Fruit fly (Drosophila melanogaster) whole organism, prepupa: ENCODE data around the gene HINT1.

Experiments used
- Blimp-1 ChIP-seq: fragments of 200-800 bp; sonication (Bioruptor generic); optimal IDR thresholded peaks from 3 replicates; lab custom pipeline; 2017; ENCODE audit warnings: missing biosample characterization, missing genetic modification characterization, mild to moderate bottlenecking, moderate library complexity, missing genetic modification reagents
- CG10669 ChIP-seq: fragments of 200-800 bp; sonication (Bioruptor generic); optimal IDR thresholded peaks from 3 replicates; lab custom pipeline; 2018; ENCODE audit warnings: missing biosample characterization, mild to moderate bottlenecking, missing genetic modification characterization, moderate library complexity
- CG11294 ChIP-seq: fragments of 200-800 bp; sonication (Bioruptor generic); IDR thresholded peaks from 2 replicates; pipeline ENCODE4 v1.3.6; 2022; ENCODE audit warnings: missing biosample characterization, missing genetic modification characterization
- CG11762 ChIP-seq: fragments of 200-800 bp; sonication (Bioruptor generic); optimal IDR thresholded peaks from 3 replicates; lab custom pipeline; 2016; ENCODE audit warnings: missing biosample characterization, missing genetic modification characterization; ENCODE audit not compliant: insufficient read depth
- CG11902 ChIP-seq: fragments of 200-800 bp; sonication (Bioruptor generic); optimal IDR thresholded peaks from 3 replicates; lab custom pipeline; 2016; ENCODE audit warnings: missing biosample characterization, missing genetic modification characterization
- CG1621 ChIP-seq: fragments of 200-800 bp; sonication (Bioruptor generic); optimal IDR thresholded peaks from 3 replicates; lab custom pipeline; 2018; ENCODE audit warnings: missing biosample characterization, mild to moderate bottlenecking, missing genetic modification characterization
- CG16779 ChIP-seq: fragments of 200-800 bp; sonication (Bioruptor generic); optimal IDR thresholded peaks from 3 replicates; lab custom pipeline; 2017; ENCODE audit warnings: missing biosample characterization, mild to moderate bottlenecking, missing genetic modification characterization
- CG32006 ChIP-seq: fragments of 200-800 bp; sonication (Bioruptor generic); optimal IDR thresholded peaks from 3 replicates; lab custom pipeline; 2017; ENCODE audit warnings: missing biosample characterization, mild to moderate bottlenecking, missing genetic modification characterization
- CG34406 ChIP-seq: fragments of 200-800 bp; sonication (Bioruptor generic); optimal IDR thresholded peaks from 3 replicates; lab custom pipeline; 2016; ENCODE audit warnings: missing biosample characterization, missing genetic modification characterization
- CG4318 ChIP-seq: fragments of 200-800 bp; sonication (Bioruptor generic); optimal IDR thresholded peaks from 3 replicates; lab custom pipeline; 2017; ENCODE audit warnings: missing biosample characterization, mild to moderate bottlenecking, missing genetic modification characterization
- CG6276 ChIP-seq: fragments of 200-800 bp; sonication (Bioruptor generic); optimal IDR thresholded peaks from 2 replicates; lab custom pipeline; 2017; ENCODE audit warnings: missing biosample characterization, mild to moderate bottlenecking, missing genetic modification characterization
- CG6808 ChIP-seq: fragments of 200-800 bp; sonication (Bioruptor generic); optimal IDR thresholded peaks from 3 replicates; lab custom pipeline; 2017; ENCODE audit warnings: missing biosample characterization, missing genetic modification characterization, mild to moderate bottlenecking, moderate library complexity, missing genetic modification reagents
- CG6854 ChIP-seq: fragments of 200-800 bp; sonication (Bioruptor generic); optimal IDR thresholded peaks from 2 replicates; lab custom pipeline; 2017; ENCODE audit warnings: missing biosample characterization, mild to moderate bottlenecking, missing genetic modification characterization
- CG8119 ChIP-seq: fragments of 200-800 bp; sonication (Bioruptor generic); IDR thresholded peaks from 3 replicates; pipeline ENCODE4 v1.3.6; 2022; ENCODE audit warnings: missing biosample characterization, missing genetic modification characterization
- CG8319 ChIP-seq: fragments of 200-800 bp; sonication (Bioruptor generic); optimal IDR thresholded peaks from 3 replicates; lab custom pipeline; 2016; ENCODE audit warnings: missing biosample characterization, missing genetic modification characterization
- Eip78C ChIP-seq: fragments of 200-800 bp; sonication (Bioruptor generic); peaks from one replicate; lab custom pipeline; 2016; ENCODE audit warnings: missing biosample characterization, missing genetic modification characterization
- Eip93F ChIP-seq: fragments of 200-800 bp; sonication (Bioruptor generic); optimal IDR thresholded peaks from 2 replicates; lab custom pipeline; 2016; ENCODE audit warnings: missing biosample characterization, mild to moderate bottlenecking, missing genetic modification characterization
- Ets21C ChIP-seq: fragments of 200-800 bp; sonication (Bioruptor generic); optimal IDR thresholded peaks from 3 replicates; lab custom pipeline; 2016; ENCODE audit warnings: missing biosample characterization, missing genetic modification characterization
- Ets96B ChIP-seq: fragments of 200-800 bp; optimal IDR thresholded peaks from 2 replicates; lab custom pipeline; 2019; ENCODE audit warnings: missing biosample characterization, mild to moderate bottlenecking, missing genetic modification characterization, moderate library complexity
- Gug ChIP-seq: fragments of 200-800 bp; sonication (Bioruptor generic); IDR thresholded peaks from 2 replicates; pipeline ENCODE4 v1.3.6; 2022; ENCODE audit warnings: missing biosample characterization, missing genetic modification characterization
- Hr38 ChIP-seq: sonication (Bioruptor generic); optimal IDR thresholded peaks from 2 replicates; lab custom pipeline; 2016; ENCODE audit warnings: missing biosample characterization, missing genetic modification characterization
- Hr39 ChIP-seq: fragments of 200-800 bp; sonication (Bioruptor generic); optimal IDR thresholded peaks from 2 replicates; lab custom pipeline; 2016; ENCODE audit warnings: missing biosample characterization, missing genetic modification characterization
- Hr4 ChIP-seq: fragments of 200-800 bp; sonication (Bioruptor generic); optimal IDR thresholded peaks from 3 replicates; lab custom pipeline; 2016; ENCODE audit warnings: missing biosample characterization, missing genetic modification characterization
- Met ChIP-seq: fragments of 200-800 bp; sonication (Bioruptor generic); optimal IDR thresholded peaks from 3 replicates; lab custom pipeline; 2016; ENCODE audit warnings: missing biosample characterization, missing genetic modification characterization
- Smox ChIP-seq: fragments of 200-800 bp; sonication (Bioruptor generic); optimal IDR thresholded peaks from 3 replicates; lab custom pipeline; 2016; ENCODE audit warnings: missing biosample characterization, missing genetic modification characterization
- Sox102F ChIP-seq: fragments of 200-800 bp; sonication (Bioruptor generic); optimal IDR thresholded peaks from 2 replicates; lab custom pipeline; 2016; ENCODE audit warnings: missing biosample characterization, mild to moderate bottlenecking, missing genetic modification characterization
- Sox14 ChIP-seq: fragments of 200-800 bp; sonication (Bioruptor generic); optimal IDR thresholded peaks from 3 replicates; lab custom pipeline; 2016; ENCODE audit warnings: missing biosample characterization, missing genetic modification characterization
- achi ChIP-seq: fragments of 200-800 bp; sonication (Bioruptor generic); optimal IDR thresholded peaks from 3 replicates; lab custom pipeline; 2016; ENCODE audit warnings: missing biosample characterization, missing genetic modification characterization
- acj6 ChIP-seq: fragments of 200-800 bp; sonication (Bioruptor generic); optimal IDR thresholded peaks from 3 replicates; lab custom pipeline; 2016; ENCODE audit warnings: missing biosample characterization, missing genetic modification characterization
- cyc ChIP-seq: fragments of 200-800 bp; sonication (Bioruptor generic); optimal IDR thresholded peaks from 3 replicates; lab custom pipeline; 2016; ENCODE audit warnings: missing biosample characterization, missing genetic modification characterization
- dac ChIP-seq: fragments of 200-800 bp; sonication (Bioruptor generic); optimal IDR thresholded peaks from 2 replicates; lab custom pipeline; 2017; ENCODE audit warnings: missing biosample characterization, mild to moderate bottlenecking, missing genetic modification characterization
- eg ChIP-seq: fragments of 200-800 bp; sonication (Bioruptor generic); IDR thresholded peaks from 3 replicates; pipeline ENCODE4 v1.3.6; 2022; ENCODE audit warnings: missing biosample characterization, missing genetic modification characterization
- esn ChIP-seq: fragments of 200-800 bp; sonication (Bioruptor generic); optimal IDR thresholded peaks from 2 replicates; lab custom pipeline; 2016; ENCODE audit warnings: missing biosample characterization, mild to moderate bottlenecking, missing genetic modification characterization, moderate library complexity
- fkh ChIP-seq: fragments of 200-800 bp; sonication (Bioruptor generic); optimal IDR thresholded peaks from 3 replicates; lab custom pipeline; 2017; ENCODE audit warnings: missing biosample characterization, mild to moderate bottlenecking, missing genetic modification characterization, moderate library complexity
- lz ChIP-seq: fragments of 200-800 bp; sonication (Bioruptor generic); optimal IDR thresholded peaks from 3 replicates; lab custom pipeline; 2016; ENCODE audit warnings: missing biosample characterization, missing genetic modification characterization
- net ChIP-seq: fragments of 200-800 bp; sonication (Bioruptor generic); optimal IDR thresholded peaks from 3 replicates; lab custom pipeline; 2016; ENCODE audit warnings: missing biosample characterization, missing genetic modification characterization
- salr ChIP-seq, 2 experiments: fragments of 200-800 bp; sonication (Bioruptor generic); optimal IDR thresholded peaks; 3 replicates each; lab custom pipeline; 2016 to 2018; ENCODE audit warnings: missing biosample characterization in 2 of 2, missing genetic modification characterization in 2 of 2, mild to moderate bottlenecking in 1 of 2
- ss ChIP-seq, 2 experiments: fragments of 200-800 bp; sonication (Bioruptor generic); optimal IDR thresholded peaks; 2 replicates in 1 of 2; 3 replicates in 1 of 2; lab custom pipeline; 2017 to 2018; ENCODE audit warnings: mild to moderate bottlenecking in 2 of 2, missing biosample characterization in 2 of 2, missing genetic modification characterization in 2 of 2, moderate library complexity in 1 of 2
- svp ChIP-seq: fragments of 200-800 bp; sonication (Bioruptor generic); peaks from one replicate; lab custom pipeline; 2016; ENCODE audit warnings: missing biosample characterization, missing genetic modification characterization
- topi ChIP-seq: fragments of 200-800 bp; sonication (Bioruptor generic); optimal IDR thresholded peaks from 3 replicates; lab custom pipeline; 2016; ENCODE audit warnings: missing biosample characterization, missing genetic modification characterization
- vri ChIP-seq: fragments of 200-800 bp; sonication (Bioruptor generic); optimal IDR thresholded peaks from 3 replicates; lab custom pipeline; 2016; ENCODE audit warnings: missing biosample characterization, mild to moderate bottlenecking, missing genetic modification characterization

The HINT1 gene

dm6 chr2L:2750337-2751084 is 19.4 kb upstream of the HINT1 start (continued):
- peak; percentile 90 for TF ChIP-seq Eip78C (GFP tag; lab: Kevin White, UChicago)
- no peak for TF ChIP-seq Eip93F (GFP tag; lab: Kevin White, UChicago)
- TF ChIP-seq Hr4 (GFP tag; lab: Kevin White, UChicago), result peak; percentile 56
- peak; percentile 54 for TF ChIP-seq Sox102F (GFP tag; lab: Kevin White, UChicago)
- peak; percentile 90 for TF ChIP-seq fkh
- no peak for TF ChIP-seq CG6808 (GFP tag; lab: Kevin White, UChicago)
- TF ChIP-seq CG10669 (GFP tag; lab: Kevin White, UChicago), result peak; percentile 6
- no peak for TF ChIP-seq Hr38
- no peak for TF ChIP-seq CG11294 (GFP tag; lab: Robert Waterston, UW)
- TF ChIP-seq CG6276 (GFP tag; lab: Kevin White, UChicago), result peak; percentile 64
- peak in 1 of 2 experiments; percentile 73 for TF ChIP-seq salr (GFP tag; optimal IDR thresholded peaks at IDR 0.05; lab: Kevin White, UChicago)
- peak; percentile 33 for TF ChIP-seq Ets96B (tag; lab: Kevin White, UChicago)
- TF ChIP-seq CG32006 (GFP tag; lab: Kevin White, UChicago), result peak; percentile 72
- TF ChIP-seq CG8119 (GFP tag; lab: Robert Waterston, UW), result no peak
- peak; percentile 51 for TF ChIP-seq net (GFP tag; lab: Kevin White, UChicago)
- TF ChIP-seq lz (GFP tag; lab: Kevin White, UChicago), result no peak
- no peak for TF ChIP-seq Met
- peak; percentile 58 for TF ChIP-seq CG16779 (tag; lab: Kevin White, UChicago)

dm6 chr2L:2751085-2751710 is 18.7 kb upstream of the HINT1 start:
- TF ChIP-seq ss (GFP tag; optimal IDR thresholded peaks at IDR 0.05; lab: Kevin White, UChicago), result peak in 1 of 2 experiments; percentile 34
- TF ChIP-seq achi (GFP tag; lab: Kevin White, UChicago), result no peak
- peak; percentile 86 for TF ChIP-seq vri (GFP tag; lab: Kevin White, UChicago)
- no peak for TF ChIP-seq topi (GFP tag; lab: Kevin White, UChicago)
- peak; percentile 28 for TF ChIP-seq Eip93F (GFP tag; lab: Kevin White, UChicago)
- no peak for TF ChIP-seq cyc (GFP tag; lab: Kevin White, UChicago)
- TF ChIP-seq fkh, result peak; percentile 29
- TF ChIP-seq svp (GFP tag; lab: Kevin White, UChicago), result peak; percentile 69

- TF ChIP-seq Gug (GFP tag; lab: Robert Waterston, UW) (no peak), ss (GFP tag; optimal IDR thresholded peaks at IDR 0.05; lab: Kevin White, UChicago) (peak; percentile 97 to 99), CG11902 (GFP tag; lab: Kevin White, UChicago) (peak; percentile 96), salr (GFP tag; optimal IDR thresholded peaks at IDR 0.05; lab: Kevin White, UChicago) (peak; percentile 90 to 99), CG16779 (tag; lab: Kevin White, UChicago) (peak; percentile 97), Hr38 (peak; percentile 56), Sox102F (GFP tag; lab: Kevin White, UChicago) (peak; percentile 98), fkh (peak; percentile 14), Blimp-1 (GFP tag; lab: Kevin White, UChicago) (peak; percentile 93), svp (GFP tag; lab: Kevin White, UChicago) (peak; percentile 99), Eip93F (GFP tag; lab: Kevin White, UChicago) (peak; percentile 93), CG6808 (GFP tag; lab: Kevin White, UChicago) (peak; percentile 99), Met (peak; percentile 99), Smox (GFP tag; lab: Kevin White, UChicago) (peak; percentile 98), CG6276 (GFP tag; lab: Kevin White, UChicago) (peak; percentile 99), Eip78C (GFP tag; lab: Kevin White, UChicago) (peak; percentile 99), CG4318 (GFP tag; lab: Kevin White, UChicago) (peak; percentile 98), CG8319 (GFP tag; lab: Kevin White, UChicago) (peak; percentile 96), Sox14 (peak; percentile 99), Ets21C (peak; percentile 96), CG32006 (GFP tag; lab: Kevin White, UChicago) (peak; percentile 99), CG11294 (GFP tag; lab: Robert Waterston, UW) (no peak), CG1621 (tag; lab: Kevin White, UChicago) (peak; percentile 93), cyc (GFP tag; lab: Kevin White, UChicago) (peak; percentile 98), Hr39 (GFP tag; lab: Kevin White, UChicago) (peak; percentile 98), esn (GFP tag; lab: Kevin White, UChicago) (peak; percentile 99), CG34406 (GFP tag; lab: Kevin White, UChicago) (peak; percentile 97), topi (GFP tag; lab: Kevin White, UChicago) (peak; percentile 97), acj6 (GFP tag; lab: Kevin White, UChicago) (peak; percentile 99), CG6854 (GFP tag; lab: Kevin White, UChicago) (peak; percentile 95), eg (no peak), CG11762 (GFP tag; lab: Kevin White, UChicago) (peak; percentile 98), dac (GFP tag; lab: Kevin White, UChicago) (peak; percentile 97)
These were observed 18.0 kb upstream of the HINT1 start, which contains the start of gene Bacc for dm6 chr2L:2751904-2752459. Gene Bacc (plus strand): TSS chr2L:2752445.
